Fruit fly (Drosophila melanogaster) whole organism, embryonic: ENCODE data around the gene Glyat.
A peak's percentile ranks its signal among the peaks of the same experiment; 100 is the strongest.

ENCODE experiments used
- Adf1 ChIP-seq: fragments of 200-800 bp; sonication (Bioruptor generic); IDR thresholded peaks from 2 replicates; pipeline ENCODE4 v1.3.6; 2022; ENCODE audit warnings: missing biosample characterization, missing genetic modification characterization
- CG10321 ChIP-seq: fragments of 200-800 bp; sonication (Bioruptor generic); IDR thresholded peaks from 2 replicates; pipeline ENCODE4 v1.3.6; 2022; ENCODE audit warnings: missing biosample characterization, missing genetic modification characterization
- CG10366 ChIP-seq: fragments of 200-800 bp; sonication (Bioruptor generic); IDR thresholded peaks from 2 replicates; pipeline ENCODE4 v1.3.6; 2022; ENCODE audit warnings: missing biosample characterization, missing genetic modification characterization
- CG11695 ChIP-seq: fragments of 200-800 bp; sonication (Bioruptor generic); IDR thresholded peaks from 3 replicates; pipeline ENCODE4 v1.3.6; 2022; ENCODE audit warnings: missing biosample characterization, missing genetic modification characterization
- CG13624 ChIP-seq: fragments of 200-800 bp; sonication (Bioruptor generic); optimal IDR thresholded peaks from 2 replicates; lab custom pipeline; 2016; ENCODE audit warnings: missing biosample characterization, missing genetic modification characterization
- CG13775 ChIP-seq: fragments of 200-800 bp; sonication (Bioruptor generic); optimal IDR thresholded peaks from 3 replicates; lab custom pipeline; 2017; ENCODE audit warnings: missing biosample characterization, mild to moderate bottlenecking, missing genetic modification characterization
- CG14050 ChIP-seq: fragments of 200-800 bp; sonication (Bioruptor generic); IDR thresholded peaks from 3 replicates; pipeline ENCODE4 v1.3.6; 2022; ENCODE audit warnings: missing biosample characterization, missing genetic modification characterization
- CG15073 ChIP-seq: fragments of 200-800 bp; sonication (Bioruptor generic); optimal IDR thresholded peaks from 2 replicates; lab custom pipeline; 2016; ENCODE audit warnings: missing biosample characterization, missing genetic modification characterization
- CG16779 ChIP-seq: fragments of 200-800 bp; sonication (Bioruptor generic); IDR thresholded peaks from 2 replicates; pipeline ENCODE4 v1.3.6; 2022; ENCODE audit warnings: missing biosample characterization, missing genetic modification characterization
- CG17359 ChIP-seq: fragments of 200-800 bp; sonication (Bioruptor generic); optimal IDR thresholded peaks from 3 replicates; lab custom pipeline; 2018; ENCODE audit warnings: missing biosample characterization, mild to moderate bottlenecking, missing genetic modification characterization, moderate library complexity
- CG17385 ChIP-seq: fragments of 200-800 bp; sonication (Bioruptor generic); optimal IDR thresholded peaks from 3 replicates; lab custom pipeline; 2018; ENCODE audit warnings: missing biosample characterization, mild to moderate bottlenecking, missing genetic modification characterization
- CG18262 ChIP-seq: fragments of 200-800 bp; optimal IDR thresholded peaks from 3 replicates; lab custom pipeline; 2019; ENCODE audit warnings: missing biosample characterization, mild to moderate bottlenecking, missing genetic modification characterization, moderate library complexity
- CG3163 ChIP-seq: fragments of 200-800 bp; sonication (Bioruptor generic); optimal IDR thresholded peaks from 3 replicates; lab custom pipeline; 2016; ENCODE audit warnings: missing biosample characterization, missing genetic modification characterization
- CG32532 ChIP-seq: fragments of 200-800 bp; sonication (Bioruptor generic); IDR thresholded peaks from 2 replicates; pipeline ENCODE4 v1.3.6; 2022; ENCODE audit warnings: missing biosample characterization, missing genetic modification characterization
- CG42726 ChIP-seq: fragments of 200-800 bp; sonication (Bioruptor generic); IDR thresholded peaks from 2 replicates; pipeline ENCODE4 v1.3.6; 2022; ENCODE audit warnings: missing biosample characterization, missing genetic modification characterization; ENCODE audit not compliant: partially characterized antibody
- CG4328 ChIP-seq: fragments of 200-800 bp; sonication (Bioruptor generic); optimal IDR thresholded peaks from 3 replicates; lab custom pipeline; 2017; ENCODE audit warnings: missing biosample characterization, missing genetic modification reagents, missing genetic modification characterization
- CG4820 ChIP-seq: fragments of 200-800 bp; sonication (Bioruptor generic); optimal IDR thresholded peaks from 3 replicates; lab custom pipeline; 2016; ENCODE audit warnings: missing biosample characterization, missing genetic modification characterization
- CG6791 ChIP-seq: fragments of 200-800 bp; sonication (Bioruptor generic); IDR thresholded peaks from 3 replicates; pipeline ENCODE4 v1.3.6; 2022; ENCODE audit warnings: missing biosample characterization, missing genetic modification characterization; ENCODE audit not compliant: partially characterized antibody
- CG7786 ChIP-seq: fragments of 200-800 bp; sonication (Bioruptor generic); optimal IDR thresholded peaks from 2 replicates; lab custom pipeline; 2016; ENCODE audit warnings: missing biosample characterization, missing genetic modification characterization
- CG8388 ChIP-seq: fragments of 200-800 bp; sonication (Bioruptor generic); optimal IDR thresholded peaks from 2 replicates; lab custom pipeline; 2019; ENCODE audit warnings: missing biosample characterization, mild to moderate bottlenecking, missing genetic modification characterization, moderate library complexity
- CG9609 ChIP-seq: fragments of 200-800 bp; sonication (Bioruptor generic); optimal IDR thresholded peaks from 3 replicates; lab custom pipeline; 2016; ENCODE audit warnings: missing biosample characterization, missing genetic modification characterization
- CHES-1-like ChIP-seq: fragments of 200-800 bp; sonication (Bioruptor generic); optimal IDR thresholded peaks from 2 replicates; lab custom pipeline; 2016; ENCODE audit warnings: missing biosample characterization, missing genetic modification characterization
- Dbx ChIP-seq: fragments of 200-800 bp; sonication (Bioruptor generic); IDR thresholded peaks from 3 replicates; pipeline ENCODE4 v1.3.6; 2022; ENCODE audit warnings: missing biosample characterization, missing genetic modification characterization
- Kr ChIP-seq: fragments of 200-800 bp; sonication (Bioruptor generic); optimal IDR thresholded peaks from 2 replicates; lab custom pipeline; 2017; ENCODE audit warnings: missing biosample characterization, mild to moderate bottlenecking, missing genetic modification characterization
- Med ChIP-seq: fragments of 200-800 bp; sonication (Bioruptor generic); peaks from one replicate; lab custom pipeline; 2016; ENCODE audit warnings: missing biosample characterization, missing genetic modification characterization, mild to moderate bottlenecking, inconsistent platforms, moderate library complexity
- Oli ChIP-seq: fragments of 200-800 bp; sonication (Bioruptor generic); optimal IDR thresholded peaks from 2 replicates; lab custom pipeline; 2018; ENCODE audit warnings: missing biosample characterization, mild to moderate bottlenecking, missing genetic modification characterization, moderate library complexity
- Opbp ChIP-seq: fragments of 200-800 bp; sonication (Bioruptor generic); IDR thresholded peaks from 3 replicates; pipeline ENCODE4 v1.3.6; 2022; ENCODE audit warnings: missing biosample characterization, missing genetic modification characterization; ENCODE audit not compliant: partially characterized antibody
- Optix ChIP-seq: fragments of 200-800 bp; sonication (Bioruptor generic); IDR thresholded peaks from 3 replicates; pipeline ENCODE4 v1.3.6; 2022; ENCODE audit warnings: missing biosample characterization, missing genetic modification characterization
- Vsx1 ChIP-seq: fragments of 200-800 bp; sonication (Bioruptor generic); optimal IDR thresholded peaks from 2 replicates; lab custom pipeline; 2017; ENCODE audit warnings: missing biosample characterization, mild to moderate bottlenecking, missing genetic modification characterization, missing genetic modification reagents
- Xrp1 ChIP-seq: fragments of 200-800 bp; sonication (Bioruptor generic); IDR thresholded peaks from 2 replicates; pipeline ENCODE4 v1.3.6; 2022; ENCODE audit warnings: missing biosample characterization, missing genetic modification characterization
- YL-1 ChIP-seq: fragments of 200-800 bp; sonication (Bioruptor generic); optimal IDR thresholded peaks from 3 replicates; lab custom pipeline; 2017; ENCODE audit warnings: missing biosample characterization, mild to moderate bottlenecking, missing genetic modification characterization
- ap ChIP-seq: fragments of 200-800 bp; sonication (Bioruptor generic); IDR thresholded peaks from 2 replicates; pipeline ENCODE4 v1.3.6; 2022; ENCODE audit warnings: missing biosample characterization, missing genetic modification characterization
- ato ChIP-seq: fragments of 200-800 bp; sonication (Bioruptor generic); IDR thresholded peaks from 2 replicates; pipeline ENCODE4 v1.3.6; 2022; ENCODE audit warnings: missing biosample characterization, missing genetic modification characterization; ENCODE audit not compliant: partially characterized antibody
- br ChIP-seq: fragments of >200 bp; optimal IDR thresholded peaks from 2 replicates; lab custom pipeline; 2017
- btn ChIP-seq: fragments of 200-800 bp; sonication (Bioruptor generic); optimal IDR thresholded peaks from 2 replicates; lab custom pipeline; 2016; ENCODE audit warnings: missing biosample characterization, missing genetic modification characterization
- chif ChIP-seq, 2 experiments: fragments of 200-800 bp; sonication (Bioruptor generic); optimal IDR thresholded peaks; 3 replicates each; lab custom pipeline; 2016; ENCODE audit warnings: missing biosample characterization in 2 of 2, missing genetic modification characterization in 2 of 2
- chn ChIP-seq: fragments of 200-800 bp; sonication (Bioruptor generic); optimal IDR thresholded peaks from 2 replicates; lab custom pipeline; 2016; ENCODE audit warnings: missing biosample characterization, missing genetic modification characterization
- ci ChIP-seq: fragments of 200-800 bp; sonication (Bioruptor generic); IDR thresholded peaks from 3 replicates; pipeline ENCODE4 v1.3.6; 2022; ENCODE audit warnings: missing biosample characterization, missing genetic modification characterization
- crol ChIP-seq: fragments of 200-800 bp; sonication (Bioruptor generic); IDR thresholded peaks from 2 replicates; pipeline ENCODE4 v1.3.6; 2022; ENCODE audit warnings: missing biosample characterization, missing genetic modification characterization
- crp ChIP-seq, 2 experiments: fragments of 200-800 bp; sonication (Bioruptor generic); optimal IDR thresholded peaks; 2 replicates in 1 of 2; 3 replicates in 1 of 2; lab custom pipeline; 2017; ENCODE audit warnings: missing biosample characterization in 2 of 2, missing genetic modification characterization in 2 of 2, mild to moderate bottlenecking in 1 of 2, moderate library complexity in 1 of 2
- cwo ChIP-seq: fragments of 200-800 bp; sonication (Bioruptor generic); optimal IDR thresholded peaks from 3 replicates; lab custom pipeline; 2017; ENCODE audit warnings: missing biosample characterization, missing genetic modification characterization, mild to moderate bottlenecking, moderate library complexity, missing genetic modification reagents
- exex ChIP-seq: fragments of 200-800 bp; sonication (Bioruptor generic); optimal IDR thresholded peaks from 4 replicates; lab custom pipeline; 2018; ENCODE audit warnings: missing biosample characterization, mild to moderate bottlenecking, missing genetic modification characterization, moderate library complexity
- klu ChIP-seq: fragments of 200-800 bp; sonication (Bioruptor generic); IDR thresholded peaks from 2 replicates; pipeline ENCODE4 v1.3.6; 2022; ENCODE audit warnings: missing biosample characterization, missing genetic modification characterization
- lola ChIP-seq, 3 experiments: fragments of >200 bp in 2 of 3; fragments of 200-800 bp in 1 of 3; sonication (Bioruptor generic) in 1 of 3; optimal IDR thresholded peaks; 2 replicates each; lab custom pipeline; 2017 to 2019; ENCODE audit warnings: missing biosample characterization in 3 of 3, missing genetic modification characterization in 3 of 3, mild to moderate bottlenecking in 1 of 3, moderate library complexity in 1 of 3
- pan ChIP-seq, 4 experiments: fragments of >200 bp in 3 of 4; fragments of 200-800 bp in 1 of 4; sonication (Bioruptor generic) in 1 of 4; optimal IDR thresholded peaks in 3 of 4; IDR thresholded peaks in 1 of 4; 2 replicates each; pipeline versions ENCODE4 v1.3.6 to Lab custom; 2017 to 2022; ENCODE audit warnings: missing biosample characterization in 2 of 4, missing genetic modification characterization in 2 of 4, mixed read lengths in 1 of 4
- sima ChIP-seq: fragments of 200-800 bp; sonication (Bioruptor generic); optimal IDR thresholded peaks from 2 replicates; lab custom pipeline; 2016; ENCODE audit warnings: missing biosample characterization, missing genetic modification characterization
- slp2 ChIP-seq: fragments of 200-800 bp; sonication (Bioruptor generic); optimal IDR thresholded peaks from 2 replicates; lab custom pipeline; 2016; ENCODE audit warnings: missing biosample characterization, missing genetic modification characterization
- sug ChIP-seq: fragments of 200-800 bp; optimal IDR thresholded peaks from 2 replicates; lab custom pipeline; 2019; ENCODE audit warnings: missing biosample characterization, mild to moderate bottlenecking, missing genetic modification characterization, moderate library complexity
- tx ChIP-seq: fragments of 200-800 bp; sonication (Bioruptor generic); optimal IDR thresholded peaks from 2 replicates; lab custom pipeline; 2016; ENCODE audit warnings: missing biosample characterization, missing genetic modification characterization
- vnd ChIP-seq: fragments of 200-800 bp; sonication (Bioruptor generic); IDR thresholded peaks from 3 replicates; pipeline ENCODE4 v1.3.6; 2022; ENCODE audit warnings: missing biosample characterization, missing genetic modification characterization; ENCODE audit not compliant: partially characterized antibody

The Glyat gene

DNA sequence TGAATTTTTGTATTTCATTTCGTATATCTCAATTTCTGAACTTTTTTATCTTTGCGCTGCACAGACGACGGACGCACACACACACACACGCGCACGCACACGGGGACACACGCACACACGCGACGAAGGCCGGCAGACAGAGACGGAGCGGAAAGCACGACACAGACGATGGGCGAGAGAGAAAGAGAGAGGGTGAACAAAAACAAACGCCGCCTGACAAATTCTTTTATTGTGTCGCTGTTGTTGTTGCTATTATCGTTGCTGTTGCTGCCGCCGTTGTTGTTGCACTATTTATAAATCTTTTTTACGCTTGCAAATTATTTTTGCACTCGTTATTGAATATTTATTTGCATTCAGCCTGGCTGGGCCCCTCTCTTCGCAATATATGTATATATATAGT, 33.7 kb downstream of the Glyat start (continued):
- TF ChIP-seq CG16779 (no peak), crp (GFP tag; optimal IDR thresholded peaks at IDR 0.05; lab: Kevin White, UChicago) (no peak), CG17359 (tag; lab: Kevin White, UChicago) (no peak), sug (peak; percentile 8), br (lab: Kevin White, UChicago) (no peak), CG42726 (GFP tag; lab: Robert Waterston, UW) (no peak), CG6791 (0 out of 3 replicates have a peak, but pooled peaks have one; percentile 16), Kr (GFP tag; lab: Kevin White, UChicago) (no peak), CG3163 (peak; percentile 15), Xrp1 (GFP tag; lab: Robert Waterston, UW) (no peak), Opbp (GFP tag; lab: Robert Waterston, UW) (0 out of 3 replicates have a peak, but pooled peaks have one; percentile 32), CG11695 (GFP tag; lab: Robert Waterston, UW) (no peak), CG13624 (GFP tag; lab: Kevin White, UChicago) (peak; percentile 17), Med (GFP tag; lab: Kevin White, UChicago) (peak; percentile 84), btn (GFP tag; lab: Kevin White, UChicago) (no peak), CG32532 (GFP tag; lab: Robert Waterston, UW) (peak; percentile 7; the same call in 1 of the 2 replicates), CG15073 (no peak), slp2 (GFP tag; lab: Kevin White, UChicago) (no peak), klu (GFP tag; lab: Robert Waterston, UW) (no peak), Dbx (0 out of 3 replicates have a peak, but pooled peaks have one; percentile 30), Oli (tag; lab: Kevin White, UChicago) (no peak), chn (GFP tag; lab: Kevin White, UChicago) (no peak), CHES-1-like (no peak), Vsx1 (GFP tag; lab: Kevin White, UChicago) (no peak), sima (no peak), YL-1 (GFP tag; lab: Kevin White, UChicago) (no peak), tx (GFP tag; lab: Kevin White, UChicago) (no peak), ci (peak; percentile 53; the same call in 2 of the 3 replicates), chif (GFP tag; optimal IDR thresholded peaks at IDR 0.05; lab: Kevin White, UChicago) (no peak), vnd (GFP tag; lab: Robert Waterston, UW) (no peak), CG14050 (no peak), exex (tag; lab: Kevin White, UChicago) (no peak), ato (GFP tag; lab: Robert Waterston, UW) (no peak), lola (GFP tag; optimal IDR thresholded peaks at IDR 0.05; lab: Kevin White, UChicago) (no peak), CG7786 (GFP tag; lab: Kevin White, UChicago) (no peak), CG9609 (GFP tag; lab: Kevin White, UChicago) (no peak), CG4820 (GFP tag; lab: Kevin White, UChicago) (no peak), Adf1 (peak; percentile 64), crol (GFP tag; lab: Robert Waterston, UW) (peak; percentile 83), cwo (GFP tag; lab: Kevin White, UChicago) (peak; percentile 73), CG17385 (no peak), CG13775 (GFP tag; lab: Kevin White, UChicago) (no peak), ap (GFP tag; lab: Robert Waterston, UW) (no peak), CG10366 (GFP tag; lab: Robert Waterston, UW) (no peak), CG10321 (GFP tag; lab: Robert Waterston, UW) (peak; percentile 44; the same call in 1 of the 2 replicates), CG4328 (GFP tag; lab: Kevin White, UChicago) (no peak), pan (optimal IDR thresholded peaks at IDR 0.05; lab: Kevin White, UChicago) (no peak), pan (GFP tag; optimal IDR thresholded peaks at IDR 0.05 in 1 of 2, IDR thresholded peaks at IDR 0.05 in 1 of 2) (peak; percentile 27 to 45), CG8388 (GFP tag; lab: Kevin White, UChicago) (no peak), CG18262 (no peak), Optix (GFP tag; lab: Robert Waterston, UW) (no peak)
